Fruit fly (Drosophila melanogaster) whole organism, embryonic: Measurements from ENCODE around the gene CG7789.

Experiments
- Ada2b ChIP-seq: fragments of 200-800 bp; sonication (Bioruptor generic); IDR thresholded peaks from 2 replicates; pipeline ENCODE4 v1.3.6; 2022; ENCODE audit warnings: missing biosample characterization, missing genetic modification characterization
- CG11695 ChIP-seq: fragments of 200-800 bp; sonication (Bioruptor generic); IDR thresholded peaks from 3 replicates; pipeline ENCODE4 v1.3.6; 2022; ENCODE audit warnings: missing biosample characterization, missing genetic modification characterization
- CG12769 ChIP-seq: fragments of 200-800 bp; sonication (Bioruptor generic); optimal IDR thresholded peaks from 2 replicates; lab custom pipeline; 2019; ENCODE audit warnings: missing biosample characterization, mild to moderate bottlenecking, missing genetic modification characterization, moderate library complexity
- CG15514 ChIP-seq: fragments of 200-800 bp; sonication (Bioruptor generic); optimal IDR thresholded peaks from 3 replicates; lab custom pipeline; 2017; ENCODE audit warnings: missing biosample characterization, missing genetic modification characterization, mild to moderate bottlenecking, moderate library complexity, missing genetic modification reagents
- CG1792 ChIP-seq: fragments of 200-800 bp; sonication (Bioruptor generic); optimal IDR thresholded peaks from 2 replicates; lab custom pipeline; 2016; ENCODE audit warnings: missing biosample characterization, missing genetic modification characterization
- CG18476 ChIP-seq: fragments of 200-800 bp; sonication (Bioruptor generic); optimal IDR thresholded peaks from 2 replicates; lab custom pipeline; 2016; ENCODE audit warnings: missing biosample characterization, mild to moderate bottlenecking, missing genetic modification characterization
- CG4707 ChIP-seq: fragments of 200-800 bp; sonication (Bioruptor generic); optimal IDR thresholded peaks from 2 replicates; lab custom pipeline; 2018; ENCODE audit warnings: missing biosample characterization, mild to moderate bottlenecking, missing genetic modification characterization, moderate library complexity
- CG4730 ChIP-seq: fragments of 200-800 bp; sonication (Bioruptor generic); IDR thresholded peaks from 2 replicates; pipeline ENCODE4 v1.3.6; 2022; ENCODE audit warnings: missing biosample characterization, missing genetic modification characterization
- CG5953 ChIP-seq: fragments of 200-800 bp; sonication (Bioruptor generic); IDR thresholded peaks from 2 replicates; pipeline ENCODE4 v1.3.6; 2022; ENCODE audit warnings: missing biosample characterization, missing genetic modification characterization
- CG6683 ChIP-seq: fragments of 200-800 bp; sonication (Bioruptor generic); optimal IDR thresholded peaks from 2 replicates; lab custom pipeline; 2017; ENCODE audit warnings: missing biosample characterization, mild to moderate bottlenecking, missing genetic modification characterization, missing genetic modification reagents
- CG6689 ChIP-seq: fragments of 200-800 bp; sonication (Bioruptor generic); IDR thresholded peaks from 2 replicates; pipeline ENCODE4 v1.3.6; 2022; ENCODE audit warnings: missing biosample characterization, missing genetic modification characterization
- CG7745 ChIP-seq: fragments of 200-800 bp; sonication (Bioruptor generic); optimal IDR thresholded peaks from 2 replicates; lab custom pipeline; 2018; ENCODE audit warnings: missing biosample characterization, mild to moderate bottlenecking, missing genetic modification characterization, moderate library complexity
- CG8290 ChIP-seq, 3 experiments: fragments of 200-800 bp; sonication (Bioruptor generic); optimal IDR thresholded peaks; 2 replicates each; lab custom pipeline; 2016 to 2019; ENCODE audit warnings: missing biosample characterization in 3 of 3, missing genetic modification characterization in 3 of 3, mild to moderate bottlenecking in 2 of 3, moderate library complexity in 1 of 3
- CG9437 ChIP-seq: fragments of 200-800 bp; sonication (Bioruptor generic); optimal IDR thresholded peaks from 2 replicates; lab custom pipeline; 2018; ENCODE audit warnings: missing biosample characterization, mild to moderate bottlenecking, missing genetic modification characterization
- CG9817 ChIP-seq: fragments of 200-800 bp; sonication (Bioruptor generic); optimal IDR thresholded peaks from 2 replicates; lab custom pipeline; 2018; ENCODE audit warnings: missing biosample characterization, mild to moderate bottlenecking, missing genetic modification characterization, moderate library complexity
- CHES-1-like ChIP-seq: fragments of 200-800 bp; sonication (Bioruptor generic); optimal IDR thresholded peaks from 2 replicates; lab custom pipeline; 2016; ENCODE audit warnings: missing biosample characterization, missing genetic modification characterization
- D19B ChIP-seq: fragments of 200-800 bp; sonication (Bioruptor generic); optimal IDR thresholded peaks from 2 replicates; lab custom pipeline; 2017; ENCODE audit warnings: missing biosample characterization, mild to moderate bottlenecking, missing genetic modification characterization
- Deaf1 ChIP-seq: fragments of 200-800 bp; optimal IDR thresholded peaks from 3 replicates; lab custom pipeline; 2019; ENCODE audit warnings: missing biosample characterization, mild to moderate bottlenecking, missing genetic modification characterization, moderate library complexity
- Dek ChIP-seq: fragments of 200-800 bp; sonication (Bioruptor generic); optimal IDR thresholded peaks from 3 replicates; lab custom pipeline; 2019; ENCODE audit warnings: missing biosample characterization, mild to moderate bottlenecking, missing genetic modification characterization, moderate library complexity
- Doc2 ChIP-seq: fragments of 200-800 bp; sonication (Bioruptor generic); IDR thresholded peaks from 2 replicates; pipeline ENCODE4 v1.3.6; 2022; ENCODE audit warnings: missing biosample characterization, missing genetic modification characterization
- E2f2 ChIP-seq: fragments of 200-800 bp; sonication (Bioruptor generic); IDR thresholded peaks from 2 replicates; pipeline ENCODE4 v1.3.6; 2022; ENCODE audit warnings: missing biosample characterization, missing genetic modification characterization
- Ets97D ChIP-seq: fragments of 200-800 bp; sonication (Bioruptor generic); optimal IDR thresholded peaks from 3 replicates; lab custom pipeline; 2016; ENCODE audit warnings: missing biosample characterization, missing genetic modification characterization
- Fer2 ChIP-seq: fragments of 200-800 bp; sonication (Bioruptor generic); optimal IDR thresholded peaks from 2 replicates; lab custom pipeline; 2018; ENCODE audit warnings: missing biosample characterization, mild to moderate bottlenecking, missing genetic modification characterization, moderate library complexity
- GATAe ChIP-seq: fragments of 200-800 bp; sonication (Bioruptor generic); conservative IDR thresholded peaks from 2 replicates; pipeline ENCODE4 v1.3.6; 2022; ENCODE audit warnings: missing biosample characterization, missing genetic modification characterization
- Hand ChIP-seq: fragments of 200-800 bp; sonication (Bioruptor generic); optimal IDR thresholded peaks from 2 replicates; lab custom pipeline; 2017; ENCODE audit warnings: mild to moderate bottlenecking, missing biosample characterization, missing genetic modification reagents, missing genetic modification characterization
- Max ChIP-seq: fragments of 200-800 bp; sonication (Bioruptor generic); optimal IDR thresholded peaks from 2 replicates; lab custom pipeline; 2016; ENCODE audit warnings: missing biosample characterization, mild to moderate bottlenecking, missing genetic modification characterization
- Sin3A ChIP-seq: fragments of >200 bp; optimal IDR thresholded peaks from 2 replicates; lab custom pipeline; 2018
- Tbp ChIP-seq: fragments of >200 bp; optimal IDR thresholded peaks from 2 replicates; lab custom pipeline; 2018; ENCODE audit warnings: missing biosample characterization, missing genetic modification characterization
- YL-1 ChIP-seq: fragments of 200-800 bp; sonication (Bioruptor generic); optimal IDR thresholded peaks from 3 replicates; lab custom pipeline; 2017; ENCODE audit warnings: missing biosample characterization, mild to moderate bottlenecking, missing genetic modification characterization
- bowl ChIP-seq: fragments of 200-800 bp; sonication (Bioruptor generic); IDR thresholded peaks from 2 replicates; pipeline ENCODE4 v1.3.6; 2022; ENCODE audit warnings: missing biosample characterization, missing genetic modification characterization
- bsh ChIP-seq, 2 experiments: fragments of 200-800 bp; sonication (Bioruptor generic); optimal IDR thresholded peaks; 2 replicates each; lab custom pipeline; 2017 to 2018; ENCODE audit warnings: mild to moderate bottlenecking in 2 of 2, missing biosample characterization in 2 of 2, missing genetic modification characterization in 2 of 2, moderate library complexity in 1 of 2
- dm ChIP-seq: fragments of 200-800 bp; sonication (Bioruptor generic); optimal IDR thresholded peaks from 3 replicates; lab custom pipeline; 2016; ENCODE audit warnings: missing biosample characterization, missing genetic modification characterization
- ems ChIP-seq: fragments of 200-800 bp; sonication (Bioruptor generic); optimal IDR thresholded peaks from 3 replicates; lab custom pipeline; 2016; ENCODE audit warnings: missing biosample characterization, missing genetic modification characterization
- en ChIP-seq: fragments of 200-800 bp; sonication (Bioruptor generic); optimal IDR thresholded peaks from 2 replicates; lab custom pipeline; 2016; ENCODE audit warnings: missing biosample characterization, missing genetic modification characterization
- fd3F ChIP-seq: fragments of 200-800 bp; sonication (Bioruptor generic); optimal IDR thresholded peaks from 2 replicates; lab custom pipeline; 2018; ENCODE audit warnings: missing biosample characterization, mild to moderate bottlenecking, missing genetic modification characterization, moderate library complexity
- grn ChIP-seq: fragments of 200-800 bp; sonication (Bioruptor generic); optimal IDR thresholded peaks from 3 replicates; lab custom pipeline; 2017; ENCODE audit warnings: missing biosample characterization, missing genetic modification characterization
- gsb-n ChIP-seq: fragments of 200-800 bp; sonication (Bioruptor generic); optimal IDR thresholded peaks from 3 replicates; lab custom pipeline; 2018; ENCODE audit warnings: missing biosample characterization, mild to moderate bottlenecking, missing genetic modification characterization
- gt ChIP-seq: fragments of 200-800 bp; sonication (Bioruptor generic); IDR thresholded peaks from 2 replicates; pipeline ENCODE4 v1.3.6; 2022; ENCODE audit warnings: missing biosample characterization, missing genetic modification characterization
- ind ChIP-seq: fragments of 200-800 bp; sonication (Bioruptor generic); optimal IDR thresholded peaks from 3 replicates; lab custom pipeline; 2016; ENCODE audit warnings: missing biosample characterization, missing genetic modification characterization
- klu ChIP-seq: fragments of 200-800 bp; sonication (Bioruptor generic); IDR thresholded peaks from 2 replicates; pipeline ENCODE4 v1.3.6; 2022; ENCODE audit warnings: missing biosample characterization, missing genetic modification characterization
- knrl ChIP-seq: fragments of 200-800 bp; sonication (Bioruptor generic); IDR thresholded peaks from 3 replicates; pipeline ENCODE4 v1.3.6; 2022; ENCODE audit warnings: missing biosample characterization, missing genetic modification characterization; ENCODE audit not compliant: partially characterized antibody
- luna ChIP-seq: fragments of 200-800 bp; sonication (Bioruptor generic); optimal IDR thresholded peaks from 2 replicates; lab custom pipeline; 2016; ENCODE audit warnings: missing biosample characterization, missing genetic modification characterization
- pan ChIP-seq, 4 experiments: fragments of >200 bp in 3 of 4; fragments of 200-800 bp in 1 of 4; sonication (Bioruptor generic) in 1 of 4; optimal IDR thresholded peaks in 3 of 4; IDR thresholded peaks in 1 of 4; 2 replicates each; pipeline versions ENCODE4 v1.3.6 to Lab custom; 2017 to 2022; ENCODE audit warnings: missing biosample characterization in 2 of 4, missing genetic modification characterization in 2 of 4, mixed read lengths in 1 of 4
- rib ChIP-seq: fragments of 200-800 bp; sonication (Bioruptor generic); IDR thresholded peaks from 2 replicates; pipeline ENCODE4 v1.3.6; 2022; ENCODE audit warnings: missing biosample characterization, missing genetic modification characterization
- scrt ChIP-seq: fragments of 200-800 bp; sonication (Bioruptor generic); optimal IDR thresholded peaks from 2 replicates; lab custom pipeline; 2018; ENCODE audit warnings: missing biosample characterization, mild to moderate bottlenecking, missing genetic modification characterization, moderate library complexity
- sens ChIP-seq: fragments of 200-800 bp; sonication (Bioruptor generic); peaks from one replicate; lab custom pipeline; 2016; ENCODE audit warnings: missing biosample characterization, missing genetic modification characterization
- ssp ChIP-seq: fragments of 200-800 bp; sonication (Bioruptor generic); IDR thresholded peaks from 2 replicates; pipeline ENCODE4 v1.3.6; 2022; ENCODE audit warnings: missing biosample characterization, missing genetic modification characterization
- z ChIP-seq: fragments of 200-800 bp; sonication (Bioruptor generic); IDR thresholded peaks from 3 replicates; pipeline ENCODE4 v1.3.6; 2022; ENCODE audit warnings: missing biosample characterization, missing genetic modification characterization

Gene CG7789

dm6 chr3R:29786016-29786996, 16.7 kb upstream of the CG7789 start (continued):
- TF ChIP-seq CG7745 (tag; lab: Kevin White, UChicago) (no peak), Deaf1 (no peak), YL-1 (no peak), Ets97D (GFP tag; lab: Kevin White, UChicago) (no peak), knrl (GFP tag; lab: Robert Waterston, UW) (no peak), E2f2 (GFP tag; lab: Robert Waterston, UW) (no peak), ems (GFP tag; lab: Kevin White, UChicago) (no peak), CG8290 (GFP tag; optimal IDR thresholded peaks at IDR 0.05; lab: Kevin White, UChicago) (no peak), CG8290 (tag; optimal IDR thresholded peaks at IDR 0.05; lab: Kevin White, UChicago) (no peak), klu (no peak), Max (GFP tag; lab: Kevin White, UChicago) (peak; percentile 6), Fer2 (tag; lab: Kevin White, UChicago) (no peak), Hand (GFP tag; lab: Kevin White, UChicago) (no peak), CG6683 (no peak), sens (GFP tag; lab: Kevin White, UChicago) (peak; percentile 80), gt (GFP tag; lab: Robert Waterston, UW) (no peak), fd3F (no peak), Ada2b (peak; percentile 24; the same call in 1 of the 2 replicates), D19B (GFP tag; lab: Kevin White, UChicago) (no peak), z (GFP tag; lab: Robert Waterston, UW) (no peak), bowl (GFP tag; lab: Robert Waterston, UW) (no peak), ind (GFP tag; lab: Kevin White, UChicago) (peak; percentile 16), CG12769 (tag; lab: Kevin White, UChicago) (no peak), scrt (GFP tag; lab: Kevin White, UChicago) (no peak), CG5953 (GFP tag; lab: Robert Waterston, UW) (no peak), grn (GFP tag; lab: Kevin White, UChicago) (no peak), CG15514 (GFP tag; lab: Kevin White, UChicago) (no peak), CG4707 (no peak), gsb-n (tag; lab: Kevin White, UChicago) (no peak), CG11695 (0 out of 3 replicates have a peak, but pooled peaks have one; percentile 27), CG6689 (GFP tag; lab: Robert Waterston, UW) (peak; percentile 14; the same call in 1 of the 2 replicates), dm (no peak), CG4730 (GFP tag; lab: Robert Waterston, UW) (no peak), luna (GFP tag; lab: Kevin White, UChicago) (no peak), Dek (tag; lab: Kevin White, UChicago) (no peak), CHES-1-like (GFP tag; lab: Kevin White, UChicago) (no peak), CG1792 (GFP tag; lab: Kevin White, UChicago) (no peak), en (GFP tag; lab: Kevin White, UChicago) (no peak), GATAe (GFP tag; lab: Robert Waterston, UW) (no peak), CG18476 (GFP tag; lab: Kevin White, UChicago) (no peak), Sin3A (lab: Kevin White, UChicago) (no peak), ssp (GFP tag; lab: Robert Waterston, UW) (no peak), Doc2 (no peak), CG9817 (tag; lab: Kevin White, UChicago) (no peak), Tbp (GFP tag; lab: Kevin White, UChicago) (no peak), rib (no peak), CG9437 (no peak), pan (optimal IDR thresholded peaks at IDR 0.05; lab: Kevin White, UChicago) (no peak), pan (GFP tag; optimal IDR thresholded peaks at IDR 0.05 in 1 of 2, IDR thresholded peaks at IDR 0.05 in 1 of 2) (peak in 1 of 2 experiments; percentile 57), bsh (GFP tag; optimal IDR thresholded peaks at IDR 0.05; lab: Kevin White, UChicago) (no peak)
